Fruit fly (Drosophila melanogaster) whole organism, embryonic: ENCODE results near the gene CG17190.

Source experiments
- B-H1 ChIP-seq: fragments of 200-800 bp; sonication (Bioruptor generic); IDR thresholded peaks from 3 replicates; pipeline ENCODE4 v1.3.6; 2022; ENCODE audit warnings: missing biosample characterization, missing genetic modification characterization
- CG11504 ChIP-seq: fragments of 200-800 bp; sonication (Bioruptor generic); optimal IDR thresholded peaks from 3 replicates; lab custom pipeline; 2019; ENCODE audit warnings: missing biosample characterization, mild to moderate bottlenecking, missing genetic modification characterization, moderate library complexity
- CG15269 ChIP-seq: fragments of 200-800 bp; sonication (Bioruptor generic); optimal IDR thresholded peaks from 2 replicates; lab custom pipeline; 2018; ENCODE audit warnings: missing biosample characterization, mild to moderate bottlenecking, missing genetic modification characterization, moderate library complexity
- CG1602 ChIP-seq: fragments of 200-800 bp; sonication (Bioruptor generic); optimal IDR thresholded peaks from 3 replicates; lab custom pipeline; 2016; ENCODE audit warnings: missing biosample characterization, missing genetic modification characterization
- CG17361 ChIP-seq: fragments of 200-800 bp; sonication (Bioruptor generic); IDR thresholded peaks from 3 replicates; pipeline ENCODE4 v1.3.6; 2022; ENCODE audit warnings: missing biosample characterization, missing genetic modification characterization
- CG17385 ChIP-seq: fragments of 200-800 bp; sonication (Bioruptor generic); optimal IDR thresholded peaks from 3 replicates; lab custom pipeline; 2018; ENCODE audit warnings: missing biosample characterization, mild to moderate bottlenecking, missing genetic modification characterization
- CG17829 ChIP-seq: fragments of 200-800 bp; optimal IDR thresholded peaks from 2 replicates; lab custom pipeline; 2019; ENCODE audit warnings: missing biosample characterization, mild to moderate bottlenecking, missing genetic modification characterization, moderate library complexity
- CG17912 ChIP-seq: fragments of 200-800 bp; sonication (Bioruptor generic); optimal IDR thresholded peaks from 2 replicates; lab custom pipeline; 2018; ENCODE audit warnings: missing biosample characterization, mild to moderate bottlenecking, missing genetic modification characterization
- CG3281 ChIP-seq: fragments of 200-800 bp; sonication (Bioruptor generic); optimal IDR thresholded peaks from 3 replicates; lab custom pipeline; 2017; ENCODE audit warnings: missing biosample characterization, mild to moderate bottlenecking, missing genetic modification characterization
- CG43689 ChIP-seq: fragments of 200-800 bp; sonication (Bioruptor generic); IDR thresholded peaks from 2 replicates; pipeline ENCODE4 v1.3.6; 2022; ENCODE audit warnings: missing biosample characterization, missing genetic modification characterization
- CG4730 ChIP-seq: fragments of 200-800 bp; sonication (Bioruptor generic); IDR thresholded peaks from 2 replicates; pipeline ENCODE4 v1.3.6; 2022; ENCODE audit warnings: missing biosample characterization, missing genetic modification characterization
- CG5245 ChIP-seq: fragments of 200-800 bp; sonication (Bioruptor generic); optimal IDR thresholded peaks from 3 replicates; lab custom pipeline; 2016; ENCODE audit warnings: missing biosample characterization, missing genetic modification characterization
- CG6813 ChIP-seq: fragments of 200-800 bp; sonication (Bioruptor generic); optimal IDR thresholded peaks from 2 replicates; lab custom pipeline; 2017; ENCODE audit warnings: missing biosample characterization, missing genetic modification characterization, mild to moderate bottlenecking, moderate library complexity, missing genetic modification reagents
- CG8765 ChIP-seq: fragments of 200-800 bp; sonication (Bioruptor generic); IDR thresholded peaks from 2 replicates; pipeline ENCODE4 v1.3.6; 2022; ENCODE audit warnings: missing biosample characterization, missing genetic modification characterization
- CG9215 ChIP-seq: fragments of 200-800 bp; sonication (Bioruptor generic); IDR thresholded peaks from 2 replicates; pipeline ENCODE4 v1.3.6; 2022; ENCODE audit warnings: missing biosample characterization, missing genetic modification characterization
- CHES-1-like ChIP-seq: fragments of 200-800 bp; sonication (Bioruptor generic); optimal IDR thresholded peaks from 2 replicates; lab custom pipeline; 2016; ENCODE audit warnings: missing biosample characterization, missing genetic modification characterization
- CrebB ChIP-seq: fragments of 200-800 bp; sonication (Bioruptor generic); optimal IDR thresholded peaks from 3 replicates; lab custom pipeline; 2018; ENCODE audit warnings: missing biosample characterization, mild to moderate bottlenecking, missing genetic modification characterization
- D19A ChIP-seq: fragments of 200-800 bp; optimal IDR thresholded peaks from 3 replicates; lab custom pipeline; 2019; ENCODE audit warnings: missing biosample characterization, mild to moderate bottlenecking, missing genetic modification characterization, moderate library complexity
- Elba2 ChIP-seq: fragments of 200-800 bp; sonication (Bioruptor generic); optimal IDR thresholded peaks from 3 replicates; lab custom pipeline; 2016; ENCODE audit warnings: missing biosample characterization, missing genetic modification characterization
- H15 ChIP-seq: fragments of 200-800 bp; sonication (Bioruptor generic); IDR thresholded peaks from 3 replicates; pipeline ENCODE4 v1.3.6; 2022; ENCODE audit warnings: missing biosample characterization, missing genetic modification characterization
- H2.0 ChIP-seq: fragments of 200-800 bp; sonication (Bioruptor generic); IDR thresholded peaks from 2 replicates; pipeline ENCODE4 v1.3.6; 2022; ENCODE audit warnings: missing biosample characterization, missing genetic modification characterization
- HLHmδ ChIP-seq: fragments of 200-800 bp; sonication (Bioruptor generic); optimal IDR thresholded peaks from 2 replicates; lab custom pipeline; 2018; ENCODE audit warnings: missing biosample characterization, mild to moderate bottlenecking, missing genetic modification characterization, moderate library complexity
- HmgZ ChIP-seq: fragments of 200-800 bp; sonication (Bioruptor generic); optimal IDR thresholded peaks from 2 replicates; lab custom pipeline; 2018; ENCODE audit warnings: missing biosample characterization, mild to moderate bottlenecking, missing genetic modification characterization
- Hsf ChIP-seq: fragments of 200-800 bp; sonication (Bioruptor generic); optimal IDR thresholded peaks from 3 replicates; lab custom pipeline; 2016; ENCODE audit warnings: missing biosample characterization, missing genetic modification characterization
- MBD-R2 ChIP-seq: fragments of 200-800 bp; sonication (Bioruptor generic); IDR thresholded peaks from 2 replicates; pipeline ENCODE4 v1.3.6; 2022; ENCODE audit warnings: missing biosample characterization, missing genetic modification characterization
- NK7.1 ChIP-seq: fragments of 200-800 bp; sonication (Bioruptor generic); optimal IDR thresholded peaks from 3 replicates; lab custom pipeline; 2016; ENCODE audit warnings: missing biosample characterization, missing genetic modification characterization
- Ravus ChIP-seq: fragments of 200-800 bp; sonication (Bioruptor generic); IDR thresholded peaks from 2 replicates; pipeline ENCODE4 v1.3.6; 2022; ENCODE audit warnings: missing biosample characterization, missing genetic modification characterization
- Stat92E ChIP-seq, 3 experiments: fragments of >200 bp in 2 of 3; fragments of 200-800 bp in 1 of 3; sonication (Bioruptor generic) in 1 of 3; optimal IDR thresholded peaks; 2 replicates each; lab custom pipeline; 2017 to 2019; ENCODE audit warnings: missing biosample characterization in 3 of 3, missing genetic modification characterization in 3 of 3, mild to moderate bottlenecking in 1 of 3, moderate library complexity in 1 of 3
- Xbp1 ChIP-seq: fragments of 200-800 bp; sonication (Bioruptor generic); optimal IDR thresholded peaks from 3 replicates; lab custom pipeline; 2016; ENCODE audit warnings: missing biosample characterization, mild to moderate bottlenecking, missing genetic modification characterization
- abd-A ChIP-seq: fragments of 200-800 bp; sonication (Bioruptor generic); optimal IDR thresholded peaks from 3 replicates; lab custom pipeline; 2019; ENCODE audit warnings: missing biosample characterization, mild to moderate bottlenecking, missing genetic modification characterization, moderate library complexity
- amos ChIP-seq: fragments of 200-800 bp; sonication (Bioruptor generic); IDR thresholded peaks from 2 replicates; pipeline ENCODE4 v1.3.6; 2022; ENCODE audit warnings: missing biosample characterization, missing genetic modification characterization; ENCODE audit not compliant: partially characterized antibody
- bcd ChIP-seq: fragments of 200-800 bp; sonication (Bioruptor generic); optimal IDR thresholded peaks from 2 replicates; lab custom pipeline; 2017; ENCODE audit warnings: missing biosample characterization, mild to moderate bottlenecking, missing genetic modification characterization
- crp ChIP-seq, 2 experiments: fragments of 200-800 bp; sonication (Bioruptor generic); optimal IDR thresholded peaks; 2 replicates in 1 of 2; 3 replicates in 1 of 2; lab custom pipeline; 2017; ENCODE audit warnings: missing biosample characterization in 2 of 2, missing genetic modification characterization in 2 of 2, mild to moderate bottlenecking in 1 of 2, moderate library complexity in 1 of 2
- dan ChIP-seq: fragments of 200-800 bp; sonication (Bioruptor generic); IDR thresholded peaks from 2 replicates; pipeline ENCODE4 v1.3.6; 2022; ENCODE audit warnings: missing biosample characterization, missing genetic modification characterization
- dpn ChIP-seq, 2 experiments: fragments of 200-800 bp; sonication (Bioruptor generic); optimal IDR thresholded peaks; 3 replicates each; lab custom pipeline; 2016; ENCODE audit warnings: missing biosample characterization in 2 of 2, missing genetic modification characterization in 2 of 2
- esg ChIP-seq: fragments of 200-800 bp; sonication (Bioruptor generic); conservative IDR thresholded peaks from 2 replicates; pipeline ENCODE4 v1.3.6; 2022; ENCODE audit warnings: missing biosample characterization, missing genetic modification characterization
- fru ChIP-seq: fragments of >200 bp; optimal IDR thresholded peaks from 2 replicates; lab custom pipeline; 2017
- hbn ChIP-seq: fragments of 200-800 bp; sonication (Bioruptor generic); IDR thresholded peaks from 2 replicates; pipeline ENCODE4 v1.3.6; 2022; ENCODE audit warnings: missing biosample characterization, missing genetic modification characterization; ENCODE audit not compliant: partially characterized antibody
- knrl ChIP-seq: fragments of 200-800 bp; sonication (Bioruptor generic); IDR thresholded peaks from 3 replicates; pipeline ENCODE4 v1.3.6; 2022; ENCODE audit warnings: missing biosample characterization, missing genetic modification characterization; ENCODE audit not compliant: partially characterized antibody
- peb ChIP-seq: fragments of 200-800 bp; sonication (Bioruptor generic); IDR thresholded peaks from 2 replicates; pipeline ENCODE4 v1.3.6; 2022; ENCODE audit warnings: missing biosample characterization, missing genetic modification characterization
- pfk ChIP-seq: fragments of 200-800 bp; sonication (Bioruptor generic); optimal IDR thresholded peaks from 2 replicates; lab custom pipeline; 2018; ENCODE audit warnings: missing biosample characterization, mild to moderate bottlenecking, missing genetic modification characterization, moderate library complexity
- phol ChIP-seq: fragments of 200-800 bp; sonication (Bioruptor generic); optimal IDR thresholded peaks from 3 replicates; lab custom pipeline; 2018; ENCODE audit warnings: missing biosample characterization, mild to moderate bottlenecking, missing genetic modification characterization, moderate library complexity
- pum ChIP-seq: fragments of 200-800 bp; sonication (Bioruptor generic); optimal IDR thresholded peaks from 2 replicates; lab custom pipeline; 2016; ENCODE audit warnings: missing biosample characterization, missing genetic modification characterization
- schlank ChIP-seq: fragments of 200-800 bp; sonication (Bioruptor generic); optimal IDR thresholded peaks from 2 replicates; lab custom pipeline; 2018; ENCODE audit warnings: missing biosample characterization, mild to moderate bottlenecking, missing genetic modification characterization
- slbo ChIP-seq: fragments of 200-800 bp; sonication (Bioruptor generic); IDR thresholded peaks from 2 replicates; pipeline ENCODE4 v1.3.6; 2022; ENCODE audit warnings: missing biosample characterization, missing genetic modification characterization
- sob ChIP-seq: fragments of 200-800 bp; sonication (Bioruptor generic); IDR thresholded peaks from 2 replicates; pipeline ENCODE4 v1.3.6; 2022; ENCODE audit warnings: missing biosample characterization, missing genetic modification characterization
- sqz ChIP-seq: fragments of 200-800 bp; sonication (Bioruptor generic); optimal IDR thresholded peaks from 3 replicates; lab custom pipeline; 2018; ENCODE audit warnings: missing biosample characterization, mild to moderate bottlenecking, missing genetic modification characterization
- tin ChIP-seq: fragments of 200-800 bp; sonication (Bioruptor generic); optimal IDR thresholded peaks from 3 replicates; lab custom pipeline; 2016; ENCODE audit warnings: missing biosample characterization, missing genetic modification characterization
- unpg ChIP-seq: fragments of 200-800 bp; sonication (Bioruptor generic); optimal IDR thresholded peaks from 3 replicates; lab custom pipeline; 2018; ENCODE audit warnings: missing biosample characterization, mild to moderate bottlenecking, missing genetic modification characterization, moderate library complexity
- z ChIP-seq: fragments of 200-800 bp; sonication (Bioruptor generic); IDR thresholded peaks from 3 replicates; pipeline ENCODE4 v1.3.6; 2022; ENCODE audit warnings: missing biosample characterization, missing genetic modification characterization
- zen ChIP-seq: fragments of 200-800 bp; sonication (Bioruptor generic); optimal IDR thresholded peaks from 3 replicates; lab custom pipeline; 2018; ENCODE audit warnings: missing biosample characterization, mild to moderate bottlenecking, missing genetic modification characterization, moderate library complexity

Gene CG17190

DNA sequence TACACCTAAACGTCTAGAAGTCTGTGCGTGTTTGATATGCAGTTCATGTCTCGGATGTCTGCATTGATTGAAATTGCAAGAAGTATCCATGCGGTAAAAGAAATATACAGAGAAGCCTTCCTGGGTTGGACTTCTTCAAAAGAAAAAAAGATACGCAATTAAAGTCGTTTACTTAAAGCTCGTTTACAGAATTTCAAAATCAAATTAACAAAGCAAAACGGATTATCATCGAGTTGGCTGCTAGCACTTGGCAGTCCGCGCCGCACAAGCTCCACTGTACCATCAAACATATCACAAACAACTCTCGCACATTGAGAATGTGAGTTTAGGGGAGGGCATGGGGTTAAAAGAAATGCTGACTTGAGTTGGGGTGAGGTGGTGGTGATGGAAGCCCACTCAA is 14.9 kb downstream of the CG17190 start (continued):
- TF ChIP-seq CG4730 (peak; percentile 65), CG1602 (GFP tag; lab: Kevin White, UChicago) (peak; percentile 74), z (no peak), CG43689 (GFP tag; lab: Robert Waterston, UW) (no peak), CG9215 (GFP tag; lab: Robert Waterston, UW) (peak; percentile 39; the same call in 1 of the 2 replicates), CG17912 (GFP tag; lab: Kevin White, UChicago) (no peak), pfk (no peak), H2.0 (GFP tag; lab: Robert Waterston, UW) (peak; percentile 86), HLHmδ (GFP tag; lab: Kevin White, UChicago) (no peak), dpn (GFP tag; optimal IDR thresholded peaks at IDR 0.05; lab: Kevin White, UChicago) (peak; percentile 52 to 79), NK7.1 (GFP tag; lab: Kevin White, UChicago) (no peak), crp (GFP tag; optimal IDR thresholded peaks at IDR 0.05; lab: Kevin White, UChicago) (no peak), tin (GFP tag; lab: Kevin White, UChicago) (peak; percentile 87), Ravus (GFP tag; lab: Robert Waterston, UW) (peak; percentile 17; the same call in 1 of the 2 replicates), dan (GFP tag; lab: Robert Waterston, UW) (peak; percentile 64; the same call in 1 of the 2 replicates), phol (tag; lab: Kevin White, UChicago) (peak; percentile 80), CG11504 (tag; lab: Kevin White, UChicago) (peak; percentile 84), unpg (peak; percentile 81), Elba2 (no peak), peb (peak; percentile 37; the same call in 1 of the 2 replicates), knrl (GFP tag; lab: Robert Waterston, UW) (no peak), CG3281 (GFP tag; lab: Kevin White, UChicago) (peak; percentile 14), CG17385 (peak; percentile 66), CG17361 (GFP tag; lab: Robert Waterston, UW) (peak; percentile 81), CHES-1-like (GFP tag; lab: Kevin White, UChicago) (peak; percentile 71), sob (peak; percentile 74), hbn (no peak), sqz (no peak), fru (no peak), amos (GFP tag; lab: Robert Waterston, UW) (no peak), CrebB (tag; lab: Kevin White, UChicago) (peak; percentile 39), slbo (GFP tag; lab: Robert Waterston, UW) (peak; percentile 66), abd-A (tag; lab: Kevin White, UChicago) (no peak), B-H1 (GFP tag; lab: Robert Waterston, UW) (peak; percentile 66), MBD-R2 (GFP tag; lab: Robert Waterston, UW) (no peak), D19A (tag; lab: Kevin White, UChicago) (peak; percentile 65), H15 (GFP tag; lab: Robert Waterston, UW) (peak; percentile 81), CG6813 (GFP tag; lab: Kevin White, UChicago) (peak; percentile 62), Hsf (GFP tag; lab: Kevin White, UChicago) (peak; percentile 67), CG5245 (GFP tag; lab: Kevin White, UChicago) (peak; percentile 84), bcd (GFP tag; lab: Kevin White, UChicago) (peak; percentile 60), Xbp1 (GFP tag; lab: Kevin White, UChicago) (peak; percentile 78), schlank (no peak), zen (peak; percentile 57), pum (GFP tag; lab: Kevin White, UChicago) (peak; percentile 75), HmgZ (tag; lab: Kevin White, UChicago) (peak; percentile 16), CG17829 (tag; lab: Kevin White, UChicago) (peak; percentile 78), CG15269 (peak; percentile 63), CG8765 (GFP tag; lab: Robert Waterston, UW) (peak; percentile 66; the same call in 1 of the 2 replicates), esg (peak; percentile 69), Stat92E (GFP tag; optimal IDR thresholded peaks at IDR 0.05; lab: Kevin White, UChicago) (no peak)
